Worm (Caenorhabditis elegans): ENCODE data around the gene sna-2.

Gene sna-2

ce11 chrIV:9815432-9815831 lies 38.0 kb upstream of the sna-2 start, which contains the start of gene egl-20:
Gene egl-20 (minus strand): TSS chrIV:9815532.
- TF ChIP-seq ceh-39 (tag; optimal IDR thresholded peaks at IDR 0.05) (no peak), ces-1 (GFP tag; optimal IDR thresholded peaks at IDR 0.05) (no peak), ceh-83 (GFP tag; optimal IDR thresholded peaks at IDR 0.05) (no peak), sem-2 (GFP tag; optimal IDR thresholded peaks at IDR 0.05) (no peak), sptf-1 (tag; optimal IDR thresholded peaks at IDR 0.05) (no peak), mab-5 (tag; optimal IDR thresholded peaks at IDR 0.05) (no peak), blmp-1 (tag; optimal IDR thresholded peaks at IDR 0.05) (no peak), unc-39 (tag; optimal IDR thresholded peaks at IDR 0.05) (no peak), flh-1 (GFP tag; optimal IDR thresholded peaks at IDR 0.05) (no peak), unc-62 (GFP tag; optimal IDR thresholded peaks at IDR 0.05) (no peak), nhr-76 (tag; optimal IDR thresholded peaks at IDR 0.05) (no peak), mls-2 (tag; optimal IDR thresholded peaks at IDR 0.05) (no peak), pha-4 (tag; optimal IDR thresholded peaks at IDR 0.05) (no peak), lsy-2 (tag; optimal IDR thresholded peaks at IDR 0.05) (no peak), cnd-1 (tag; optimal IDR thresholded peaks at IDR 0.05) (no peak), lin-13 (tag; optimal IDR thresholded peaks at IDR 0.05) (no peak), nhr-237 (tag; optimal IDR thresholded peaks at IDR 0.05) (no peak), unc-120 (tag; optimal IDR thresholded peaks at IDR 0.05; ENCODE audit: poor library complexity, severe bottlenecking) (no peak), nhr-12 (tag; optimal IDR thresholded peaks at IDR 0.05) (no peak), drap-1 (GFP tag; optimal IDR thresholded peaks at IDR 0.05) (no peak)

ce11 chrIV:9811487-9811886 lies 34.1 kb upstream of the sna-2 start:
- TF ChIP-seq snpc-4 (tag; optimal IDR thresholded peaks at IDR 0.05) (no peak), mls-2 (tag; optimal IDR thresholded peaks at IDR 0.05) (no peak), drap-1 (GFP tag; optimal IDR thresholded peaks at IDR 0.05) (no peak), nhr-76 (tag; optimal IDR thresholded peaks at IDR 0.05) (no peak), pha-4 (tag; optimal IDR thresholded peaks at IDR 0.05) (no peak)

ce11 chrIV:9810633-9811032 lies 33.2 kb upstream of the sna-2 start, which contains the start of gene dct-15:
Gene dct-15 (minus strand): TSS chrIV:9810733.
- TF ChIP-seq nhr-12 (tag; optimal IDR thresholded peaks at IDR 0.05) (no peak), nhr-76 (tag; optimal IDR thresholded peaks at IDR 0.05) (no peak), ceh-83 (GFP tag; optimal IDR thresholded peaks at IDR 0.05) (no peak), sptf-1 (tag; optimal IDR thresholded peaks at IDR 0.05) (no peak), nhr-28 (tag; optimal IDR thresholded peaks at IDR 0.05) (no peak), unc-120 (tag; optimal IDR thresholded peaks at IDR 0.05; ENCODE audit: poor library complexity, severe bottlenecking) (no peak)

ce11 chrIV:9803544-9803943 lies 26.1 kb upstream of the sna-2 start:
- TF ChIP-seq lsy-2 (tag; optimal IDR thresholded peaks at IDR 0.05) (no peak), unc-120 (tag; optimal IDR thresholded peaks at IDR 0.05; ENCODE audit: poor library complexity, severe bottlenecking) (peak; percentile 52), mls-2 (tag; optimal IDR thresholded peaks at IDR 0.05) (no peak), elt-1 (tag; optimal IDR thresholded peaks at IDR 0.05; ENCODE audit: borderline replicate concordance, insufficient read depth) (no peak), lin-13 (tag; optimal IDR thresholded peaks at IDR 0.05) (no peak), sem-2 (GFP tag; optimal IDR thresholded peaks at IDR 0.05) (no peak), unc-62 (GFP tag; optimal IDR thresholded peaks at IDR 0.05) (no peak), unc-39 (tag; optimal IDR thresholded peaks at IDR 0.05) (no peak), cnd-1 (tag; optimal IDR thresholded peaks at IDR 0.05) (no peak), pha-4 (tag; optimal IDR thresholded peaks at IDR 0.05) (no peak), ceh-83 (GFP tag; optimal IDR thresholded peaks at IDR 0.05) (no peak), M03D4.4 (tag; optimal IDR thresholded peaks at IDR 0.05) (no peak), ces-1 (GFP tag; optimal IDR thresholded peaks at IDR 0.05) (peak; percentile 66), nhr-12 (tag; optimal IDR thresholded peaks at IDR 0.05) (no peak), ceh-43 (GFP tag; optimal IDR thresholded peaks at IDR 0.05) (no peak), nhr-2 (tag; optimal IDR thresholded peaks at IDR 0.05) (no peak), ceh-39 (tag; optimal IDR thresholded peaks at IDR 0.05) (peak; percentile 53), drap-1 (GFP tag; optimal IDR thresholded peaks at IDR 0.05) (no peak)

- no peak for TF ChIP-seq unc-39 (tag; optimal IDR thresholded peaks at IDR 0.05)
- no peak for TF ChIP-seq ceh-83 (GFP tag; optimal IDR thresholded peaks at IDR 0.05)
- no peak for TF ChIP-seq mep-1 (tag; optimal IDR thresholded peaks at IDR 0.05)
- TF ChIP-seq nhr-12 (tag; optimal IDR thresholded peaks at IDR 0.05) = no peak
- TF ChIP-seq blmp-1 (tag; optimal IDR thresholded peaks at IDR 0.05) = no peak
- no peak for TF ChIP-seq pha-4 (tag; optimal IDR thresholded peaks at IDR 0.05)
- no peak for TF ChIP-seq tbx-8 (GFP tag; optimal IDR thresholded peaks at IDR 0.05)
- TF ChIP-seq nhr-76 (tag; optimal IDR thresholded peaks at IDR 0.05) = no peak
- TF ChIP-seq snpc-4 (tag; optimal IDR thresholded peaks at IDR 0.05) = no peak
- no peak for TF ChIP-seq nhr-28 (tag; optimal IDR thresholded peaks at IDR 0.05)
- no peak for TF ChIP-seq ces-1 (GFP tag; optimal IDR thresholded peaks at IDR 0.05)
- TF ChIP-seq lin-13 (tag; optimal IDR thresholded peaks at IDR 0.05) = no peak
- no peak for TF ChIP-seq unc-120 (tag; optimal IDR thresholded peaks at IDR 0.05; ENCODE audit: poor library complexity, severe bottlenecking)
These were observed 25.3 kb upstream of the sna-2 start, which contains the start of gene fat-3 for ce11 chrIV:9802711-9803110. Gene fat-3 (plus strand): TSS chrIV:9803023.
